Worm (Caenorhabditis elegans): Measurements from ENCODE around the gene W06D11.5.

- no peak for TF ChIP-seq mab-5 (tag; optimal IDR thresholded peaks at IDR 0.05)
- TF ChIP-seq snpc-4 (tag; optimal IDR thresholded peaks at IDR 0.05) = no peak
Measured at ce11 chrX:12306565-12306964, 6.6 kb downstream of the W06D11.5 start, which contains the start of gene phf-32.

Measured in whole organism, L2 larva.